Fruit fly (Drosophila melanogaster): ENCODE results near the gene CG10096.

The CG10096 gene

dm6 chr3R:12350497-12350896 is 45.3 kb downstream of the CG10096 start, which contains the start of gene CG10038 (continued):
- peak; percentile 30 for TF ChIP-seq ind (GFP tag; optimal IDR thresholded peaks at IDR 0.05)
- peak; percentile 92 for TF ChIP-seq hb (GFP tag; IDR thresholded peaks at IDR 0.05; ENCODE audit: partially characterized antibody)
- TF ChIP-seq Doc3 (GFP tag; IDR thresholded peaks at IDR 0.05; ENCODE audit: partially characterized antibody), result peak; percentile 91
- TF ChIP-seq MTF-1 (GFP tag; optimal IDR thresholded peaks at IDR 0.05; ENCODE audit: borderline replicate concordance), result no peak
- peak; percentile 2 for TF ChIP-seq Nf-YB (GFP tag; optimal IDR thresholded peaks at IDR 0.05)
- peak; percentile 86 for TF ChIP-seq CG7963 (GFP tag; IDR thresholded peaks at IDR 0.05; ENCODE audit: partially characterized antibody)
- no peak for TF ChIP-seq danr (GFP tag; IDR thresholded peaks at IDR 0.05)
- peak; percentile 81 for TF ChIP-seq CG7357 (GFP tag; IDR thresholded peaks at IDR 0.05)

- TF ChIP-seq CG11085 (GFP tag; IDR thresholded peaks at IDR 0.05), result no peak
- TF ChIP-seq CG12219 (GFP tag; optimal IDR thresholded peaks at IDR 0.05), result no peak
- TF ChIP-seq CG1832 (GFP tag; optimal IDR thresholded peaks at IDR 0.05), result peak; percentile 37
- peak; percentile 20 for TF ChIP-seq CG12071 (GFP tag; optimal IDR thresholded peaks at IDR 0.05)
- no peak for TF ChIP-seq gem (tag; optimal IDR thresholded peaks at IDR 0.05)
- TF ChIP-seq CG17912 (GFP tag; optimal IDR thresholded peaks at IDR 0.05), result no peak
- TF ChIP-seq ewg (GFP tag; optimal IDR thresholded peaks at IDR 0.05), result peak; percentile 74
- TF ChIP-seq CG32767 (GFP tag; IDR thresholded peaks at IDR 0.05), result peak; percentile 29; the same call in 1 of the 2 replicates
- peak; percentile 78 for TF ChIP-seq Nf-YB (GFP tag; optimal IDR thresholded peaks at IDR 0.05)
- 0 out of 2 replicates have a peak, but pooled peaks have one; percentile 9 for TF ChIP-seq CG32532 (GFP tag; IDR thresholded peaks at IDR 0.05)
- TF ChIP-seq CG7372 (GFP tag; IDR thresholded peaks at IDR 0.05), result no peak
- 0 out of 2 replicates have a peak, but pooled peaks have one; percentile 8 for TF ChIP-seq Adf1 (GFP tag; IDR thresholded peaks at IDR 0.05)
- peak; percentile 27 for TF ChIP-seq sens (GFP tag)
- TF ChIP-seq CG10959 (GFP tag; IDR thresholded peaks at IDR 0.05), result no peak
- TF ChIP-seq wdn (GFP tag; IDR thresholded peaks at IDR 0.05), result no peak
- peak; percentile 84 for TF ChIP-seq Deaf1 (tag; optimal IDR thresholded peaks at IDR 0.05)
- no peak for TF ChIP-seq CG3838 (GFP tag; optimal IDR thresholded peaks at IDR 0.05)
- TF ChIP-seq CG10321 (GFP tag; IDR thresholded peaks at IDR 0.05), result peak; percentile 73
- no peak for TF ChIP-seq CG6765 (GFP tag; optimal IDR thresholded peaks at IDR 0.05)
- TF ChIP-seq row (GFP tag; IDR thresholded peaks at IDR 0.05), result no peak
- TF ChIP-seq Nf-YC (tag; optimal IDR thresholded peaks at IDR 0.05), result peak; percentile 91
These were observed 48.1 kb downstream of the CG10096 start for dm6 chr3R:12347659-12348058.

- TF ChIP-seq CG17802 (tag; optimal IDR thresholded peaks at IDR 0.05) (no peak), grau (tag; optimal IDR thresholded peaks at IDR 0.05) (peak; percentile 34), CG14710 (tag; optimal IDR thresholded peaks at IDR 0.05) (peak; percentile 19), Doc3 (GFP tag; IDR thresholded peaks at IDR 0.05; ENCODE audit: partially characterized antibody) (no peak), cwo (GFP tag; optimal IDR thresholded peaks at IDR 0.05) (no peak), CG31365 (tag; optimal IDR thresholded peaks at IDR 0.05) (no peak), fru (optimal IDR thresholded peaks at IDR 0.05) (no peak), slou (GFP tag; optimal IDR thresholded peaks at IDR 0.05) (no peak), ftz-f1 (GFP tag; optimal IDR thresholded peaks at IDR 0.05) (no peak), cg (GFP tag; optimal IDR thresholded peaks at IDR 0.05) (no peak), Oli (tag; optimal IDR thresholded peaks at IDR 0.05) (peak; percentile 8), CG2199 (GFP tag; IDR thresholded peaks at IDR 0.05) (no peak), btn (GFP tag; optimal IDR thresholded peaks at IDR 0.05) (no peak), CG10366 (GFP tag; IDR thresholded peaks at IDR 0.05) (no peak), CG11247 (GFP tag; IDR thresholded peaks at IDR 0.05) (no peak), prd (optimal IDR thresholded peaks at IDR 0.05) (no peak), prd (GFP tag; IDR thresholded peaks at IDR 0.05) (peak; percentile 32; the same call in 1 of the 3 replicates), Bteb2 (GFP tag; optimal IDR thresholded peaks at IDR 0.05) (no peak), YL-1 (GFP tag; optimal IDR thresholded peaks at IDR 0.05) (no peak), ato (GFP tag; IDR thresholded peaks at IDR 0.05; ENCODE audit: partially characterized antibody) (no peak), CG2712 (tag; optimal IDR thresholded peaks at IDR 0.05) (peak; percentile 63), jigr1 (GFP tag; IDR thresholded peaks at IDR 0.05) (no peak), Hand (GFP tag; optimal IDR thresholded peaks at IDR 0.05) (no peak)
These were observed 49.8 kb downstream of the CG10096 start for dm6 chr3R:12345989-12346388.
